Worm (Caenorhabditis elegans) whole organism, L4 larva: ENCODE data around the gene srh-34.

Experiments used
- R02D3.7 ChIP-seq: fragments of 150-350 bp; sonication (generic microtip); optimal IDR thresholded peaks from 3 replicates; lab custom pipeline; 2014; ENCODE audit warnings: missing biosample characterization, missing genetic modification characterization
- ZK337.2 ChIP-seq: fragments of 200-800 bp; sonication (Bioruptor generic); IDR thresholded peaks from 2 replicates; pipeline ENCODE4 v1.3.6; 2022; ENCODE audit warnings: missing genetic modification reagents, missing genetic modification characterization, missing compliant biosample characterization
- aly-2 ChIP-seq: sonication (generic microtip); optimal IDR thresholded peaks from 2 replicates; lab custom pipeline; 2018; ENCODE audit warnings: missing biosample characterization, missing genetic modification characterization
- ceh-82 ChIP-seq: sonication (generic microtip); optimal IDR thresholded peaks from 2 replicates; lab custom pipeline; 2017; ENCODE audit warnings: missing biosample characterization, missing genetic modification characterization
- hlh-30 ChIP-seq: sonication (generic microtip); optimal IDR thresholded peaks from 2 replicates; lab custom pipeline; 2017; ENCODE audit warnings: antibody characterized with exemption, mild to moderate bottlenecking, missing genetic modification characterization, missing compliant biosample characterization; ENCODE audit not compliant: insufficient read depth
- lin-1 ChIP-seq: fragments of 200-800 bp; sonication (Bioruptor generic); IDR thresholded peaks from 2 replicates; pipeline ENCODE4 v1.3.6; 2022; ENCODE audit warnings: missing genetic modification reagents, missing genetic modification characterization, missing compliant biosample characterization
- nhr-11 ChIP-seq: fragments of 150-350 bp; optimal IDR thresholded peaks from 2 replicates; lab custom pipeline; 2014; ENCODE audit warnings: missing biosample characterization, missing genetic modification characterization
- nhr-76 ChIP-seq: fragments of 150-350 bp; optimal IDR thresholded peaks from 2 replicates; lab custom pipeline; 2014; ENCODE audit warnings: missing biosample characterization, missing genetic modification characterization
- pqm-1 ChIP-seq: sonication (generic microtip); optimal IDR thresholded peaks from 2 replicates; lab custom pipeline; 2017; ENCODE audit warnings: missing biosample characterization, missing genetic modification characterization
- ztf-11 ChIP-seq: fragments of 150-350 bp; optimal IDR thresholded peaks from 2 replicates; lab custom pipeline; 2014; ENCODE audit warnings: missing biosample characterization, missing genetic modification characterization

DNA sequence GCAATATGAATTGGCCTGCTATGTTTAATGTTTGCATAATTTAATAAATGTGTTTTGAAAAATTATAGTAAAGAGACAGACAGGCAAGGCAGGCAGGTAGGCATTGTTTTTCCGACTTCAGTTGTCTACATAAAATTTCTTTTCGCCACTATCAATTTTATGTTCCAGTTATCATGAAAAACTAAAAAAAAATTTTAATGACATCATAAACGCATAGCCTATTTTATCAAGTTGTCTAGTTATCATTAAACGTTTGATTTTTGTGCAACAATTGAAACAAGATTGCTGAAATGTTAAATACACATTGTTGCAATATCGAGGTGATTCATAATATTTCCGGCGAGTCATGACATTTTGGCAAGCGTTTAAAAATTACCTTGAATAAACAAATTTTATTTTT lies 31.4 kb downstream of the srh-34 start:
- TF ChIP-seq nhr-11 (tag; lab: Kevin White, UChicago), result no peak
- TF ChIP-seq aly-2, result no peak
- TF ChIP-seq ceh-82 (tag; lab: Kevin White, UChicago), result no peak
- TF ChIP-seq ztf-11 (tag; lab: Kevin White, UChicago), result no peak
- TF ChIP-seq lin-1, result no peak
- TF ChIP-seq R02D3.7 (tag; lab: Kevin White, UChicago), result no peak
- TF ChIP-seq nhr-76 (tag; lab: Kevin White, UChicago), result no peak
- peak; percentile 80 for TF ChIP-seq pqm-1
- TF ChIP-seq ZK337.2 (GFP tag; lab: Robert Waterston, UW), result no peak
- no peak for TF ChIP-seq hlh-30 (tag; lab: Kevin White, UChicago)
